Worm (Caenorhabditis elegans): Measurements from ENCODE around the gene immp-1.

DNA sequence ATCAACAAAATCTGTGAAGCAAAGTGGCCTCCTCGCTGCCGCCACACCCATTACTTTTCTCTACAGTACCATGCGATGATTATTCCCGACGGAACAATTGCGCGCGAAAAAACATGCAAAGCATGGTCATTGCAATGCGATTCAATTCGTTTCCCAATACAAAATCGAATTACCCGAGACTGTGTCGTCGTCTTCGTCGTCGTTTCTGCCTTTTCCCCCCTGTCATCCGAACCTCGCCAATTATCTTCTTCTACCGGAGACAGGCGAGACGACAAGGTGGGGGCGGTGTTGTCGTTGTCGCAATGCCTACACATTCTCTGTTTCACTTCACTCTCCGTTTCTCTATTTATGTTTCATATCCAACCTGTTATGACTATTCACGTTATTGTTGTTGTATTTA lies 37.1 kb downstream of the immp-1 start:
- TF ChIP-seq nhr-232 (tag; optimal IDR thresholded peaks at IDR 0.05) (no peak), dve-1 (tag; optimal IDR thresholded peaks at IDR 0.05) (no peak), pha-4 (tag; optimal IDR thresholded peaks at IDR 0.05) (no peak), pqm-1 (tag; optimal IDR thresholded peaks at IDR 0.05) (no peak)

Measured in whole organism, late embryonic.